Worm (Caenorhabditis elegans) whole organism, early embryonic: Measurements from ENCODE around the gene C34B4.3.

Experiments
- B0310.2 ChIP-seq: sonication (generic microtip); optimal IDR thresholded peaks from 2 replicates; lab custom pipeline; 2016; ENCODE audit warnings: mild to moderate bottlenecking, missing genetic modification characterization, missing compliant biosample characterization
- F13C5.2 ChIP-seq: sonication (generic microtip); optimal IDR thresholded peaks from 2 replicates; lab custom pipeline; 2017; ENCODE audit warnings: mild to moderate bottlenecking, missing genetic modification characterization, inconsistent platforms, missing compliant biosample characterization
- ama-1 ChIP-seq: fragments of 150-350 bp; optimal IDR thresholded peaks from 2 replicates; lab custom pipeline; 2014
- ceh-13 ChIP-seq: fragments of 200-800 bp; sonication (Bioruptor generic); optimal IDR thresholded peaks from 2 replicates; lab custom pipeline; 2018; ENCODE audit warnings: mild to moderate bottlenecking, missing genetic modification characterization, missing compliant biosample characterization
- ceh-36 ChIP-seq: sonication (generic microtip); optimal IDR thresholded peaks from 2 replicates; lab custom pipeline; 2016; ENCODE audit warnings: missing genetic modification characterization, inconsistent platforms, missing compliant biosample characterization
- ets-7 ChIP-seq: sonication (generic microtip); optimal IDR thresholded peaks from 2 replicates; lab custom pipeline; 2016; ENCODE audit warnings: missing genotype, missing genetic modification characterization, missing compliant biosample characterization
- flt-1 ChIP-seq: fragments of 200-800 bp; sonication (Bioruptor generic); IDR thresholded peaks from 2 replicates; pipeline ENCODE4 v1.3.6; 2022; ENCODE audit warnings: missing genetic modification characterization, missing compliant biosample characterization
- hmbx-1 ChIP-seq: sonication (generic microtip); optimal IDR thresholded peaks from 2 replicates; lab custom pipeline; 2016; ENCODE audit warnings: mild to moderate bottlenecking, missing genetic modification characterization, missing compliant biosample characterization
- hmg-4 ChIP-seq: fragments of 200-800 bp; sonication (Bioruptor generic); optimal IDR thresholded peaks from 2 replicates; lab custom pipeline; 2018; ENCODE audit warnings: mild to moderate bottlenecking, missing genetic modification characterization, missing compliant biosample characterization
- hnd-1 ChIP-seq: sonication (generic microtip); optimal IDR thresholded peaks from 2 replicates; lab custom pipeline; 2016; ENCODE audit warnings: missing genetic modification characterization, missing compliant biosample characterization
- scrt-1 ChIP-seq: fragments of 200-800 bp; sonication (Bioruptor generic); IDR thresholded peaks from 2 replicates; pipeline ENCODE4 v1.3.6; 2022; ENCODE audit warnings: missing genetic modification characterization, missing compliant biosample characterization
- tbx-11 ChIP-seq: fragments of 200-800 bp; sonication (Bioruptor generic); IDR thresholded peaks from 2 replicates; pipeline ENCODE4 v1.3.6; 2022; ENCODE audit warnings: missing genetic modification characterization, missing compliant biosample characterization
- tra-4 ChIP-seq: sonication (generic microtip); optimal IDR thresholded peaks from 2 replicates; lab custom pipeline; 2017; ENCODE audit warnings: missing genetic modification characterization, missing compliant biosample characterization

DNA sequence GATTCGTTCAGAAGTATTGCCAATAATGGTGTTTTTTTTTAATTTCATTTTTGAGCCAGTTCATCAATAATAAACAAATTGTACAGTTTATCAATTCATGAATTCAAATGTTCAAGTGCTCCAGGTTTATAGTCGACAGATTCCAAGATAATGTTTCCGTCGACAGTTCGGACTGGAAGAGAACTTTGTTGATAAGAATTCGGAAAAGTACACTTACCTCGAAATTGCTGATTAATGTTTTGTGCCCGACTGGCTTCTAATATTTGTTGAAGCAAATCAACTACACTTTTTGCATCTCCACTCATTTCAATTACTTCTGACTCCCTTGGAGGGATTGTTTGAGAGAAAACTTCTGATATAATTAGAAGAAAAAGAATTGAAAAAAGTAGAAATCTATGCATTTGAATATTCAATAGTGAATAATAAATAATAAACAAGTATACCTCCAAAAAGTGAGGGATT is 21.8 kb downstream of the C34B4.3 start, which contains the start of gene W07G4.8:
- TF ChIP-seq ama-1 (lab: Kevin White, UChicago) (no peak), ceh-36 (tag; lab: Kevin White, UChicago) (no peak), hmbx-1 (tag; lab: Kevin White, UChicago) (no peak), tbx-11 (no peak), F13C5.2 (tag; lab: Kevin White, UChicago) (no peak), ceh-13 (no peak), hnd-1 (no peak), ets-7 (tag; lab: Kevin White, UChicago) (no peak), tra-4 (tag; lab: Kevin White, UChicago) (no peak), B0310.2 (tag; lab: Kevin White, UChicago) (no peak), flt-1 (GFP tag; lab: Robert Waterston, UW) (no peak), scrt-1 (GFP tag; lab: Robert Waterston, UW) (no peak), hmg-4 (GFP tag; lab: Kevin White, UChicago) (no peak)
